Worm (Caenorhabditis elegans): ENCODE results near the gene K12B6.11.

DNA sequence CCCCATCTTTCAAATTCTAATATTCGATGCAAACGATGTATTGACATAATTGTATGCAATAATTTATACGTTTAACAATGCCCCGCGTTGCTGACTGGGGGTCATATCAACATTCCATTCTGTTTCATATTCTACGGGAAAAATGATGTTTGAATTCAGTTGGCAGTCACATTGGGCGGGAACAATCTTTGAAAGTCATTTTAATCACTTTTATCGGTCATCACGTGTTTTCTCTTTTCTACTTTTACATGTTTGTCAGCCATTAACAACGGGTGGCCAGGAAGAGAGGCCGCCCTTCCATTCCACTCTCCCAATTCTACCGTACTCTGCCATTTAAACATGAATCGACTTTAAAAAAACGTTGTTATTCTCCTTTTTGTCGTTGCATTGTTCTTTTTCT, 40.0 kb upstream of the K12B6.11 start:
- TF ChIP-seq nhr-11 (tag; optimal IDR thresholded peaks at IDR 0.05) (no peak), aly-2 (tag; optimal IDR thresholded peaks at IDR 0.05) (no peak), nhr-25 (tag; optimal IDR thresholded peaks at IDR 0.05) (no peak), nhr-12 (tag; optimal IDR thresholded peaks at IDR 0.05) (no peak), unc-55 (GFP tag; optimal IDR thresholded peaks at IDR 0.05) (no peak), skn-1 (tag; optimal IDR thresholded peaks at IDR 0.05) (no peak), elt-1 (tag; optimal IDR thresholded peaks at IDR 0.05) (no peak)

All from whole organism, L2 larva.